Fruit fly (Drosophila melanogaster): ENCODE results near the gene CG34265.

CG34265 gene

dm6 chr3L:3240597-3241367 lies 27.5 kb upstream of the CG34265 start (continued):
- peak; percentile 92 for TF ChIP-seq topi (GFP tag; optimal IDR thresholded peaks at IDR 0.05)
- peak; percentile 98 for TF ChIP-seq CG9139 (GFP tag; optimal IDR thresholded peaks at IDR 0.05)
- TF ChIP-seq fd59A (GFP tag; optimal IDR thresholded peaks at IDR 0.05): peak; percentile 93
- TF ChIP-seq CG16779 (tag; optimal IDR thresholded peaks at IDR 0.05): peak; percentile 94
- peak; percentile 98 for TF ChIP-seq CG6808 (GFP tag; optimal IDR thresholded peaks at IDR 0.05)
- TF ChIP-seq Eip75B (GFP tag; optimal IDR thresholded peaks at IDR 0.05): peak; percentile 86
- peak; percentile 92 for TF ChIP-seq CG11762 (GFP tag; optimal IDR thresholded peaks at IDR 0.05; ENCODE audit: insufficient read depth)
- TF ChIP-seq CG8319 (GFP tag; optimal IDR thresholded peaks at IDR 0.05): peak; percentile 92
- TF ChIP-seq Hr4 (GFP tag; optimal IDR thresholded peaks at IDR 0.05): peak; percentile 83
- TF ChIP-seq net (GFP tag; optimal IDR thresholded peaks at IDR 0.05): peak; percentile 88
- peak; percentile 93 for TF ChIP-seq Sox15 (GFP tag; optimal IDR thresholded peaks at IDR 0.05)
- TF ChIP-seq CG11294 (GFP tag; IDR thresholded peaks at IDR 0.05): peak; percentile 62
- peak; percentile 88 for TF ChIP-seq Hr39 (GFP tag; optimal IDR thresholded peaks at IDR 0.05)
- TF ChIP-seq pdm3 (GFP tag; optimal IDR thresholded peaks at IDR 0.05): peak; percentile 88
- peak; percentile 92 for TF ChIP-seq cyc (GFP tag; optimal IDR thresholded peaks at IDR 0.05)
- TF ChIP-seq CG6792 (GFP tag; optimal IDR thresholded peaks at IDR 0.05): peak; percentile 94
- TF ChIP-seq dac (GFP tag; optimal IDR thresholded peaks at IDR 0.05): peak; percentile 50
- peak; percentile 90 for TF ChIP-seq CG31627 (GFP tag; optimal IDR thresholded peaks at IDR 0.05)
- peak; percentile 65 to 93 for TF ChIP-seq salr (GFP tag; optimal IDR thresholded peaks at IDR 0.05)

dm6 chr3L:3241368-3241640 lies 27.0 kb upstream of the CG34265 start:
- peak; percentile 81 for TF ChIP-seq svp (GFP tag)
- TF ChIP-seq Blimp-1 (GFP tag; optimal IDR thresholded peaks at IDR 0.05): no peak

dm6 chr3L:3242121-3243083 lies 25.9 kb upstream of the CG34265 start:
- TF ChIP-seq CG10669 (GFP tag; optimal IDR thresholded peaks at IDR 0.05) (no peak), CG8319 (GFP tag; optimal IDR thresholded peaks at IDR 0.05) (peak; percentile 16), esn (GFP tag; optimal IDR thresholded peaks at IDR 0.05) (peak; percentile 12), Ets96B (tag; optimal IDR thresholded peaks at IDR 0.05) (no peak), CG9139 (GFP tag; optimal IDR thresholded peaks at IDR 0.05) (no peak), svp (GFP tag) (peak; percentile 85), pdm3 (GFP tag; optimal IDR thresholded peaks at IDR 0.05) (peak; percentile 22), dsx (GFP tag; optimal IDR thresholded peaks at IDR 0.05; ENCODE audit: poor library complexity, severe bottlenecking) (peak; percentile 41), Smox (GFP tag; optimal IDR thresholded peaks at IDR 0.05) (peak; percentile 0), Hr39 (GFP tag; optimal IDR thresholded peaks at IDR 0.05) (no peak), CG3032 (tag; optimal IDR thresholded peaks at IDR 0.05) (no peak), Hr38 (GFP tag; optimal IDR thresholded peaks at IDR 0.05) (no peak), OdsH (GFP tag; optimal IDR thresholded peaks at IDR 0.05) (peak; percentile 32), CG11294 (GFP tag; IDR thresholded peaks at IDR 0.05) (no peak), CG15336 (GFP tag; IDR thresholded peaks at IDR 0.05) (no peak), vri (GFP tag; optimal IDR thresholded peaks at IDR 0.05) (no peak), achi (GFP tag; optimal IDR thresholded peaks at IDR 0.05) (peak; percentile 50), Sox15 (GFP tag; optimal IDR thresholded peaks at IDR 0.05) (no peak), CG16779 (tag; optimal IDR thresholded peaks at IDR 0.05) (no peak), CG11762 (GFP tag; optimal IDR thresholded peaks at IDR 0.05; ENCODE audit: insufficient read depth) (no peak), CG6276 (GFP tag; optimal IDR thresholded peaks at IDR 0.05) (peak; percentile 6), lz (GFP tag; optimal IDR thresholded peaks at IDR 0.05) (peak; percentile 36), CG31627 (GFP tag; optimal IDR thresholded peaks at IDR 0.05) (no peak), Ets21C (GFP tag; optimal IDR thresholded peaks at IDR 0.05) (no peak), Eip78C (GFP tag) (peak; percentile 86), Lpt (GFP tag; optimal IDR thresholded peaks at IDR 0.05) (peak; percentile 20), net (GFP tag; optimal IDR thresholded peaks at IDR 0.05) (no peak), acj6 (GFP tag; optimal IDR thresholded peaks at IDR 0.05) (peak; percentile 43), Sox102F (GFP tag; optimal IDR thresholded peaks at IDR 0.05) (no peak), CG34406 (GFP tag; optimal IDR thresholded peaks at IDR 0.05) (no peak), fd85E (GFP tag; optimal IDR thresholded peaks at IDR 0.05) (no peak), CG32006 (GFP tag; optimal IDR thresholded peaks at IDR 0.05) (peak; percentile 11), Hr4 (GFP tag; optimal IDR thresholded peaks at IDR 0.05) (no peak), CG6792 (GFP tag; optimal IDR thresholded peaks at IDR 0.05) (peak; percentile 17), eg (GFP tag; IDR thresholded peaks at IDR 0.05) (0 out of 3 replicates have a peak, but pooled peaks have one; percentile 30)

All from whole organism, prepupa.